Comparison of ENCODE assay signal across 1 fruit fly cellular context in the genomic region with DNA sequence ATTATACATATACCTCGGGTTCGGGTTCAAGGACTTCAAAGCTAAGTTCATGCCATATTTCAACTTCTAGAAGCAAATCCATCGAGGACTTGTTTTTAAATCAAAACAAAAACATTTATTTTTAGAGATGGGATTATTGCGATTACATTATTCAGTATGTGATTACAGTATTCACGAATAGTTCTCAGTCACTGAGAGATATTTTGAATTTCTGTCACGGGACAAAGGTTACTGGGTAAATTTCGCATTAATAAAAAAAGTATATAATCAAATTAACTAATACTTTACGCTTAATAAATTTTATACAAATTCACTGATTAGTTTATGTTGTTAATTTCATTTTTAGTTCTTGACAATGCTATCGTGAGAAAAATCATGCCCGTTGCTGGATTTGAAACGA.
TF ChIP-seq lines count a peak whose summit lies in the region.

No protein-coding gene starts in this region.

TF ChIP-seq in whole organism, embryonic, 481 proteins besides CTCF, POLR2A, EP300 and RAD21 (continued from another document):
- TF ChIP-seq CG12769 (tag; optimal IDR thresholded peaks at IDR 0.05; lab: Kevin White, UChicago) (no peak), Sox100B (GFP tag; optimal IDR thresholded peaks at IDR 0.05; lab: Kevin White, UChicago) (no peak), CG14710 (tag; optimal IDR thresholded peaks at IDR 0.05; lab: Kevin White, UChicago) (peak; percentile 30)
